Worm (Caenorhabditis elegans): ENCODE data around the gene Y56A3A.6.

The Y56A3A.6 gene

DNA sequence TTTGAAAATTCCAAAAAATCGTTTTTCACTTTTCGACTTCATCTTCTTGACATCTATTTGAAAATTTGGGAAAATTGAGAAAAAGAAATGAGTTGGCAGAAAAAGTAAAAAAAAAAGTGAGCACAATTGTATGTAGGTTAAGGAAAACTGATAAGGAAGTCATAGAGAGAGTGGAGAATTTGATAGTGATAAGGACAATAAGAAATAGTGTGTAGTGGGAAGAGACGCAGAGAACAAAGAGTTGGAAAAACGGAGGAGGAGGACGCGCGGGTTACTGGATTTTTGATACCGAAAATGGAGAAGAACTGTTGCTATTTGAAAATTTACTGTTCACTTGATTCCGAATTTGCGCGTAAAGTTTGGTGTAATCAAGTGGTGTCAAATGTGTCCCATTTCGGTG lies at the start of gene Y56A3A.6 (continued):
- no peak for TF ChIP-seq tra-1 (GFP tag; IDR thresholded peaks at IDR 0.05)
- TF ChIP-seq spr-1 (tag; optimal IDR thresholded peaks at IDR 0.05), result no peak
- TF ChIP-seq nhr-48 (tag; optimal IDR thresholded peaks at IDR 0.05), result no peak

ce11 chrIII:11923586-11923985 lies 45.0 kb upstream of the Y56A3A.6 start, which contains the start of gene nft-1:
nft-1 (plus strand) TSS chrIII:11923886.
- TF ChIP-seq fkh-10 (GFP tag; optimal IDR thresholded peaks at IDR 0.05), result no peak
- TF ChIP-seq F10B5.3 (tag; optimal IDR thresholded peaks at IDR 0.05), result no peak
- TF ChIP-seq ceh-44 (GFP tag; IDR thresholded peaks at IDR 0.05), result no peak
- TF ChIP-seq ces-1 (GFP tag; optimal IDR thresholded peaks at IDR 0.05), result no peak
- no peak for TF ChIP-seq sdz-12 (GFP tag; optimal IDR thresholded peaks at IDR 0.05)
- TF ChIP-seq lim-7 (GFP tag; IDR thresholded peaks at IDR 0.05), result no peak
- no peak for TF ChIP-seq dmd-6 (GFP tag; IDR thresholded peaks at IDR 0.05)
- TF ChIP-seq lin-38 (GFP tag; IDR thresholded peaks at IDR 0.05), result no peak
- TF ChIP-seq hlh-30 (tag; optimal IDR thresholded peaks at IDR 0.05; ENCODE audit: insufficient read depth), result no peak
- no peak for TF ChIP-seq mxl-2 (GFP tag; conservative IDR thresholded peaks at IDR 0.05)
- no peak for TF ChIP-seq mes-2 (tag; optimal IDR thresholded peaks at IDR 0.05; ENCODE audit: poor library complexity, severe bottlenecking)
- TF ChIP-seq jun-1 (tag; optimal IDR thresholded peaks at IDR 0.05), result no peak
- no peak for TF ChIP-seq daf-8 (GFP tag; IDR thresholded peaks at IDR 0.05)
- TF ChIP-seq aha-1 (tag), result no peak
- TF ChIP-seq R02D3.7 (tag; optimal IDR thresholded peaks at IDR 0.05), result no peak

ce11 chrIII:11921658-11922098 lies 43.1 kb upstream of the Y56A3A.6 start, which contains the start of gene Y56A3A.22:
Y56A3A.22 (plus strand) TSS chrIII:11921692.
- TF ChIP-seq php-3 (GFP tag; IDR thresholded peaks at IDR 0.05), result no peak
- peak; percentile 55; the same call in 1 of the 2 replicates for TF ChIP-seq egl-43 (GFP tag; IDR thresholded peaks at IDR 0.05)
- no peak; the same call in 1 of the 2 replicates for TF ChIP-seq D1046.2 (GFP tag; IDR thresholded peaks at IDR 0.05)
- no peak for TF ChIP-seq pqm-1 (tag; optimal IDR thresholded peaks at IDR 0.05)
- TF ChIP-seq Y48G9A.11 (GFP tag; IDR thresholded peaks at IDR 0.05), result peak; percentile 43; the same call in 1 of the 2 replicates
- TF ChIP-seq nhr-76 (tag; optimal IDR thresholded peaks at IDR 0.05), result no peak
- TF ChIP-seq ztf-7 (tag; optimal IDR thresholded peaks at IDR 0.05), result no peak
- no peak for TF ChIP-seq zip-11 (GFP tag; IDR thresholded peaks at IDR 0.05)
- TF ChIP-seq zfp-2 (tag; optimal IDR thresholded peaks at IDR 0.05), result no peak
- no peak for TF ChIP-seq Y75B8A.6 (GFP tag; IDR thresholded peaks at IDR 0.05)
- peak; percentile 27; the same call in 1 of the 2 replicates for TF ChIP-seq hmg-1.1 (GFP tag; IDR thresholded peaks at IDR 0.05)
- no peak for TF ChIP-seq dmd-8 (GFP tag; IDR thresholded peaks at IDR 0.05)
- TF ChIP-seq nhr-25 (tag; optimal IDR thresholded peaks at IDR 0.05; ENCODE audit: borderline replicate concordance, insufficient read depth), result no peak
- no peak for TF ChIP-seq zag-1 (tag; optimal IDR thresholded peaks at IDR 0.05)
- peak; percentile 6 for TF ChIP-seq mxl-3 (GFP tag; optimal IDR thresholded peaks at IDR 0.05)
- no peak for TF ChIP-seq nhr-6 (tag; optimal IDR thresholded peaks at IDR 0.05)
- no peak for TF ChIP-seq unc-62 (GFP tag; optimal IDR thresholded peaks at IDR 0.05 in 1 of 2)
- TF ChIP-seq unc-62 (tag; optimal IDR thresholded peaks at IDR 0.05), result no peak
- no peak for TF ChIP-seq attf-4 (tag; optimal IDR thresholded peaks at IDR 0.05)
- no peak for TF ChIP-seq cey-2 (tag; optimal IDR thresholded peaks at IDR 0.05; ENCODE audit: borderline replicate concordance, insufficient read depth)
- TF ChIP-seq ceh-44 (GFP tag; IDR thresholded peaks at IDR 0.05), result no peak
- TF ChIP-seq spr-3 (GFP tag; optimal IDR thresholded peaks at IDR 0.05), result peak; percentile 67
- TF ChIP-seq pha-4 (GFP tag; IDR thresholded peaks at IDR 0.05), result peak; percentile 58; the same call in 1 of the 2 replicates
- no peak for TF ChIP-seq pha-4 (tag; optimal IDR thresholded peaks at IDR 0.05)
- no peak for TF ChIP-seq mdl-1 (tag; optimal IDR thresholded peaks at IDR 0.05)
- peak; percentile 43; the same call in 1 of the 2 replicates for TF ChIP-seq tra-1 (GFP tag; IDR thresholded peaks at IDR 0.05)
- TF ChIP-seq nhr-77 (tag; optimal IDR thresholded peaks at IDR 0.05), result no peak
- TF ChIP-seq ctbp-1 (GFP tag; IDR thresholded peaks at IDR 0.05), result 0 out of 2 replicates have a peak, but pooled peaks have one; percentile 37
- no peak for TF ChIP-seq lir-3 (tag; optimal IDR thresholded peaks at IDR 0.05)
- no peak for TF ChIP-seq fkh-10 (GFP tag; optimal IDR thresholded peaks at IDR 0.05)
- TF ChIP-seq hif-1 (tag; optimal IDR thresholded peaks at IDR 0.05), result no peak
- no peak for TF ChIP-seq saeg-2 (GFP tag; IDR thresholded peaks at IDR 0.05)
- no peak for TF ChIP-seq nhr-237 (tag; optimal IDR thresholded peaks at IDR 0.05)
- TF ChIP-seq jun-1 (tag; optimal IDR thresholded peaks at IDR 0.05), result peak; percentile 22

All from whole organism, L4 larva.